Fruit fly (Drosophila melanogaster) whole organism, wandering third instar larva: ENCODE measurements around the gene CG14511.

Source experiments
- Abd-B ChIP-seq: fragments of >200 bp; optimal IDR thresholded peaks from 2 replicates; lab custom pipeline; 2017; ENCODE audit warnings: missing biosample characterization, missing genetic modification characterization
- CG32264 ChIP-seq: fragments of 200-800 bp; sonication (Bioruptor generic); optimal IDR thresholded peaks from 2 replicates; lab custom pipeline; 2016; ENCODE audit warnings: missing biosample characterization, missing genetic modification characterization
- CG9705 ChIP-seq: fragments of 200-800 bp; sonication (Bioruptor generic); optimal IDR thresholded peaks from 2 replicates; lab custom pipeline; 2018; ENCODE audit warnings: missing biosample characterization, mild to moderate bottlenecking, missing genetic modification characterization
- Dfd ChIP-seq: fragments of >200 bp; optimal IDR thresholded peaks from 2 replicates; lab custom pipeline; 2017; ENCODE audit warnings: missing biosample characterization, missing genetic modification characterization
- HLH106 ChIP-seq: fragments of 200-800 bp; optimal IDR thresholded peaks from 3 replicates; lab custom pipeline; 2019; ENCODE audit warnings: missing biosample characterization, mild to moderate bottlenecking, missing genetic modification characterization, moderate library complexity
- Hnf4 ChIP-seq: fragments of 200-800 bp; sonication (Bioruptor generic); optimal IDR thresholded peaks from 2 replicates; lab custom pipeline; 2016; ENCODE audit warnings: missing biosample characterization, mild to moderate bottlenecking, missing genetic modification characterization
- Hr78 ChIP-seq: fragments of >200 bp; optimal IDR thresholded peaks from 2 replicates; lab custom pipeline; 2017; ENCODE audit warnings: missing biosample characterization, missing genetic modification characterization
- Hr83 ChIP-seq: fragments of 200-300 bp; sonication (Bioruptor generic); optimal IDR thresholded peaks from 2 replicates; lab custom pipeline; 2016; ENCODE audit warnings: missing biosample characterization, mild to moderate bottlenecking, missing genetic modification characterization, moderate library complexity; ENCODE audit not compliant: poor library complexity, severe bottlenecking
- Jra ChIP-seq: sonication (Bioruptor generic); optimal IDR thresholded peaks from 2 replicates; lab custom pipeline; 2016; ENCODE audit warnings: missing biosample characterization, missing genetic modification characterization
- Mio ChIP-seq: sonication (Bioruptor generic); optimal IDR thresholded peaks from 2 replicates; lab custom pipeline; 2016; ENCODE audit warnings: missing biosample characterization, missing genetic modification characterization
- Myc ChIP-seq: fragments of >200 bp; optimal IDR thresholded peaks from 2 replicates; lab custom pipeline; 2017
- N ChIP-seq: fragments of >200 bp; optimal IDR thresholded peaks from 2 replicates; lab custom pipeline; 2018; ENCODE audit warnings: missing biosample characterization, missing external identifiers, missing genetic modification characterization
- OdsH ChIP-seq: fragments of 200-800 bp; sonication (Bioruptor generic); optimal IDR thresholded peaks from 2 replicates; lab custom pipeline; 2016; ENCODE audit warnings: missing biosample characterization, mild to moderate bottlenecking, missing genetic modification characterization
- Rel ChIP-seq, 2 experiments: fragments of 200-800 bp; sonication (Bioruptor generic) in 1 of 2; optimal IDR thresholded peaks; 2 replicates in 1 of 2; 3 replicates in 1 of 2; lab custom pipeline; 2016 to 2019; ENCODE audit warnings: mild to moderate bottlenecking in 2 of 2, missing biosample characterization in 2 of 2, missing genetic modification characterization in 2 of 2, moderate library complexity in 1 of 2
- Sp1 ChIP-seq: fragments of 200-800 bp; sonication (Bioruptor generic); optimal IDR thresholded peaks from 3 replicates; lab custom pipeline; 2019; ENCODE audit warnings: missing biosample characterization, mild to moderate bottlenecking, missing genetic modification characterization, moderate library complexity
- br ChIP-seq: fragments of 200-800 bp; sonication (Bioruptor generic); optimal IDR thresholded peaks from 2 replicates; lab custom pipeline; 2016; ENCODE audit warnings: missing biosample characterization, missing genetic modification characterization
- brk ChIP-seq: fragments of 200-800 bp; sonication (Bioruptor generic); optimal IDR thresholded peaks from 2 replicates; lab custom pipeline; 2016; ENCODE audit warnings: missing biosample characterization, mild to moderate bottlenecking, missing genetic modification characterization
- dl ChIP-seq, 2 experiments: fragments of 175-275, 200-275 bp in 1 of 2; fragments of 200-275 bp in 1 of 2; sonication (Bioruptor generic); optimal IDR thresholded peaks; lab custom pipeline; 2018; ENCODE audit warnings: mild to moderate bottlenecking in 2 of 2, missing biosample characterization in 2 of 2, missing genetic modification characterization in 2 of 2, moderate library complexity in 2 of 2; ENCODE audit not compliant: partially characterized antibody in 2 of 2, insufficient read depth in 1 of 2
- dsf ChIP-seq: sonication (Bioruptor generic); optimal IDR thresholded peaks from 2 replicates; lab custom pipeline; 2016; ENCODE audit warnings: missing biosample characterization, missing genetic modification characterization, borderline replicate concordance
- ey ChIP-seq: fragments of 200-800 bp; sonication (Bioruptor generic); optimal IDR thresholded peaks from 2 replicates; lab custom pipeline; 2016; ENCODE audit warnings: missing biosample characterization, missing genetic modification characterization
- foxo ChIP-seq, 2 experiments: fragments of 200-800 bp; sonication (Bioruptor generic); optimal IDR thresholded peaks; 2 replicates in 1 of 2; 3 replicates in 1 of 2; lab custom pipeline; 2016 to 2017; ENCODE audit warnings: missing biosample characterization in 2 of 2, missing genetic modification characterization in 2 of 2
- fru ChIP-seq: fragments of 200-800 bp; sonication (Bioruptor generic); optimal IDR thresholded peaks from 3 replicates; lab custom pipeline; 2016; ENCODE audit warnings: missing biosample characterization, mild to moderate bottlenecking, missing genetic modification characterization
- h ChIP-seq: fragments of 200-800 bp; sonication (Bioruptor generic); optimal IDR thresholded peaks from 3 replicates; lab custom pipeline; 2016; ENCODE audit warnings: missing biosample characterization, mild to moderate bottlenecking, missing genetic modification characterization
- jim ChIP-seq: fragments of 175-275, 200-325 bp; sonication (Bioruptor generic); optimal IDR thresholded peaks from 2 replicates; lab custom pipeline; 2016; ENCODE audit warnings: missing biosample characterization, mild to moderate bottlenecking, missing genetic modification characterization
- lola ChIP-seq: fragments of >200 bp; optimal IDR thresholded peaks from 2 replicates; lab custom pipeline; 2017; ENCODE audit warnings: missing biosample characterization, missing genetic modification characterization
- pan ChIP-seq: fragments of >200 bp; optimal IDR thresholded peaks from 2 replicates; lab custom pipeline; 2017
- psq ChIP-seq: fragments of 200-800 bp; sonication (Bioruptor generic); optimal IDR thresholded peaks from 3 replicates; lab custom pipeline; 2017; ENCODE audit warnings: missing biosample characterization, mild to moderate bottlenecking, missing genetic modification characterization, moderate library complexity
- rgr ChIP-seq: fragments of 200-800 bp; sonication (Bioruptor generic); optimal IDR thresholded peaks from 3 replicates; lab custom pipeline; 2016; ENCODE audit warnings: missing biosample characterization, mild to moderate bottlenecking, missing genetic modification characterization
- sage ChIP-seq: fragments of 200-800 bp; sonication (Bioruptor generic); optimal IDR thresholded peaks from 2 replicates; lab custom pipeline; 2016; ENCODE audit warnings: missing biosample characterization, mild to moderate bottlenecking, missing genetic modification characterization
- sv ChIP-seq: fragments of 200-800 bp; sonication (Bioruptor generic); optimal IDR thresholded peaks from 3 replicates; lab custom pipeline; 2016; ENCODE audit warnings: missing biosample characterization, missing genetic modification characterization
- tai ChIP-seq: sonication (Bioruptor generic); optimal IDR thresholded peaks from 2 replicates; lab custom pipeline; 2016; ENCODE audit warnings: missing biosample characterization, missing genetic modification characterization
- usp ChIP-seq: fragments of >200 bp; optimal IDR thresholded peaks from 2 replicates; lab custom pipeline; 2017; ENCODE audit warnings: missing biosample characterization, missing genetic modification characterization
- woc ChIP-seq: sonication (Bioruptor generic); optimal IDR thresholded peaks from 2 replicates; lab custom pipeline; 2016; ENCODE audit warnings: missing biosample characterization, mild to moderate bottlenecking, missing genetic modification characterization

Gene CG14511

dm6 chr3R:29116167-29116725, 30.4 kb downstream of the CG14511 start, which contains the start of gene Atg14:
TSS of gene Atg14 (plus strand) at chr3R:29116391.
- TF ChIP-seq dl (GFP tag; optimal IDR thresholded peaks at IDR 0.05; lab: Kevin White, UChicago; ENCODE audit: insufficient read depth in 1 of 2, partially characterized antibody in 2 of 2), result no peak
- peak; percentile 9 for TF ChIP-seq br
- TF ChIP-seq HLH106 (tag; lab: Kevin White, UChicago), result no peak
- TF ChIP-seq sage (GFP tag; lab: Kevin White, UChicago), result no peak
- TF ChIP-seq rgr (GFP tag; lab: Kevin White, UChicago), result no peak
- TF ChIP-seq foxo (GFP tag; optimal IDR thresholded peaks at IDR 0.05; lab: Kevin White, UChicago), result peak in 1 of 2 experiments; percentile 21
- TF ChIP-seq CG9705 (GFP tag; lab: Kevin White, UChicago), result no peak
- no peak for TF ChIP-seq woc (GFP tag; lab: Kevin White, UChicago)
- peak; percentile 37 for TF ChIP-seq fru (GFP tag; lab: Kevin White, UChicago)
- TF ChIP-seq sv (GFP tag; lab: Kevin White, UChicago), result no peak
- peak; percentile 27 for TF ChIP-seq h (GFP tag; lab: Kevin White, UChicago)
- TF ChIP-seq dsf, result no peak
- no peak for TF ChIP-seq Myc (lab: Kevin White, UChicago)
- TF ChIP-seq Hr83 (GFP tag; lab: Kevin White, UChicago), result peak; percentile 1

- TF ChIP-seq tai (GFP tag; lab: Kevin White, UChicago), result no peak
- no peak for TF ChIP-seq lola (GFP tag; lab: Kevin White, UChicago)
- no peak for TF ChIP-seq Rel (GFP tag; optimal IDR thresholded peaks at IDR 0.05; lab: Kevin White, UChicago)
- no peak for TF ChIP-seq Rel (tag; optimal IDR thresholded peaks at IDR 0.05; lab: Kevin White, UChicago)
- no peak for TF ChIP-seq dl (GFP tag; optimal IDR thresholded peaks at IDR 0.05; lab: Kevin White, UChicago; ENCODE audit: insufficient read depth in 1 of 2, partially characterized antibody in 2 of 2)
- no peak for TF ChIP-seq Dfd (GFP tag; lab: Kevin White, UChicago)
- TF ChIP-seq sage (GFP tag; lab: Kevin White, UChicago), result no peak
- TF ChIP-seq fru (GFP tag; lab: Kevin White, UChicago), result no peak
- TF ChIP-seq Myc (lab: Kevin White, UChicago), result no peak
- no peak for TF ChIP-seq woc (GFP tag; lab: Kevin White, UChicago)
- TF ChIP-seq Hnf4 (GFP tag; lab: Kevin White, UChicago), result no peak
- TF ChIP-seq OdsH, result no peak
- TF ChIP-seq usp (GFP tag; lab: Kevin White, UChicago), result no peak
- no peak for TF ChIP-seq CG9705 (GFP tag; lab: Kevin White, UChicago)
- TF ChIP-seq br, result no peak
Measured at dm6 chr3R:29113392-29113791, 33.3 kb downstream of the CG14511 start.

- TF ChIP-seq rgr (GFP tag; lab: Kevin White, UChicago) (no peak), sv (GFP tag; lab: Kevin White, UChicago) (peak; percentile 76), Hr78 (GFP tag; lab: Kevin White, UChicago) (no peak), Abd-B (GFP tag; lab: Kevin White, UChicago) (no peak), CG32264 (GFP tag; lab: Kevin White, UChicago) (no peak), jim (GFP tag; lab: Kevin White, UChicago) (no peak), sage (GFP tag; lab: Kevin White, UChicago) (no peak), ey (peak; percentile 40), psq (GFP tag; lab: Kevin White, UChicago) (peak; percentile 50), Hr83 (GFP tag; lab: Kevin White, UChicago) (no peak), foxo (GFP tag; optimal IDR thresholded peaks at IDR 0.05; lab: Kevin White, UChicago) (peak in 1 of 2 experiments; percentile 80), CG9705 (GFP tag; lab: Kevin White, UChicago) (peak; percentile 69), pan (lab: Kevin White, UChicago) (no peak), Jra (GFP tag; lab: Kevin White, UChicago) (no peak), lola (GFP tag; lab: Kevin White, UChicago) (no peak), woc (GFP tag; lab: Kevin White, UChicago) (peak; percentile 77), N (GFP tag; lab: Kevin White, UChicago) (no peak), brk (GFP tag; lab: Kevin White, UChicago) (no peak), HLH106 (tag; lab: Kevin White, UChicago) (peak; percentile 80), h (GFP tag; lab: Kevin White, UChicago) (peak; percentile 77), Myc (lab: Kevin White, UChicago) (peak; percentile 83), tai (GFP tag; lab: Kevin White, UChicago) (no peak), OdsH (peak; percentile 53), Hnf4 (GFP tag; lab: Kevin White, UChicago) (no peak), Dfd (GFP tag; lab: Kevin White, UChicago) (no peak), Sp1 (peak; percentile 72), Rel (GFP tag; optimal IDR thresholded peaks at IDR 0.05; lab: Kevin White, UChicago) (no peak), Rel (tag; optimal IDR thresholded peaks at IDR 0.05; lab: Kevin White, UChicago) (peak; percentile 43), Mio (GFP tag; lab: Kevin White, UChicago) (no peak), usp (GFP tag; lab: Kevin White, UChicago) (no peak), br (peak; percentile 12)
Measured at dm6 chr3R:29112398-29113150, 34.1 kb downstream of the CG14511 start, which contains the start of the genes alpha-Man-Ib and Pdhb. TSS of gene alpha-Man-Ib (minus strand) at chr3R:29112822. TSS of gene Pdhb (plus strand) at chr3R:29113071.
